Worm (Caenorhabditis elegans) whole organism, L4 larva: ENCODE measurements around the gene Y49E10.16.

Experiments used
- D1046.2 ChIP-seq: fragments of 200-800 bp; sonication (Bioruptor generic); IDR thresholded peaks from 2 replicates; pipeline ENCODE4 v1.3.6; 2022; ENCODE audit warnings: missing genetic modification characterization, missing compliant biosample characterization
- F26F4.8 ChIP-seq: fragments of 200-800 bp; sonication (Bioruptor generic); conservative IDR thresholded peaks from 2 replicates; pipeline ENCODE4 v1.3.6; 2022; ENCODE audit warnings: missing genetic modification characterization, missing compliant biosample characterization
- R02D3.7 ChIP-seq: fragments of 150-350 bp; sonication (generic microtip); optimal IDR thresholded peaks from 3 replicates; lab custom pipeline; 2014; ENCODE audit warnings: missing biosample characterization, missing genetic modification characterization
- T26A8.4 ChIP-seq: fragments of 200-800 bp; sonication (Bioruptor generic); IDR thresholded peaks from 2 replicates; pipeline ENCODE4 v1.3.6; 2022; ENCODE audit warnings: missing genetic modification characterization, missing compliant biosample characterization
- Y75B8A.6 ChIP-seq: fragments of 200-800 bp; sonication (Bioruptor generic); IDR thresholded peaks from 2 replicates; pipeline ENCODE4 v1.3.6; 2022; ENCODE audit warnings: missing genetic modification reagents, missing genetic modification characterization, missing compliant biosample characterization
- ZK337.2 ChIP-seq: fragments of 200-800 bp; sonication (Bioruptor generic); IDR thresholded peaks from 2 replicates; pipeline ENCODE4 v1.3.6; 2022; ENCODE audit warnings: missing genetic modification reagents, missing genetic modification characterization, missing compliant biosample characterization
- aha-1 ChIP-seq: fragments of 150-350 bp; peaks from one replicate; lab custom pipeline; 2014; ENCODE audit warnings: missing biosample characterization, missing genetic modification characterization
- arid-1 ChIP-seq: fragments of 200-800 bp; sonication (Bioruptor generic); conservative IDR thresholded peaks from 2 replicates; pipeline ENCODE4 v1.3.6; 2022; ENCODE audit warnings: missing genetic modification reagents, missing genetic modification characterization, missing compliant biosample characterization
- ceh-20 ChIP-seq: fragments of 200-800 bp; sonication (Bioruptor generic); IDR thresholded peaks from 2 replicates; pipeline ENCODE4 v1.3.6; 2022; ENCODE audit warnings: missing genetic modification reagents, missing genetic modification characterization, missing compliant biosample characterization
- ceh-28 ChIP-seq: fragments of 150-350 bp; optimal IDR thresholded peaks from 2 replicates; lab custom pipeline; 2014; ENCODE audit warnings: missing biosample characterization, missing genetic modification reagents, missing genetic modification characterization
- ceh-62 ChIP-seq: sonication (generic microtip); optimal IDR thresholded peaks from 2 replicates; lab custom pipeline; 2017; ENCODE audit warnings: missing biosample characterization, missing genetic modification characterization
- ceh-82 ChIP-seq: sonication (generic microtip); optimal IDR thresholded peaks from 2 replicates; lab custom pipeline; 2017; ENCODE audit warnings: missing biosample characterization, missing genetic modification characterization
- daf-12 ChIP-seq: fragments of 150-350 bp; optimal IDR thresholded peaks from 2 replicates; lab custom pipeline; 2014; ENCODE audit warnings: missing biosample characterization, missing genetic modification reagents, missing genetic modification characterization
- daf-16 ChIP-seq, 3 experiments: sonication (generic microtip); optimal IDR thresholded peaks; 2 replicates each; lab custom pipeline; 2016 to 2017; ENCODE audit warnings: missing genetic modification characterization in 3 of 3, missing genetic modification reagents in 3 of 3, mild to moderate bottlenecking in 2 of 3, missing compliant biosample characterization in 2 of 3, missing biosample characterization in 1 of 3, moderate library complexity in 1 of 3
- daf-19 ChIP-seq: fragments of 200-800 bp; sonication (Bioruptor generic); conservative IDR thresholded peaks from 2 replicates; pipeline ENCODE4 v1.3.6; 2022; ENCODE audit warnings: missing genetic modification characterization, missing compliant biosample characterization
- dmd-6 ChIP-seq: fragments of 200-800 bp; sonication (Bioruptor generic); IDR thresholded peaks from 2 replicates; pipeline ENCODE4 v1.3.6; 2022; ENCODE audit warnings: missing genetic modification reagents, missing genetic modification characterization, missing compliant biosample characterization
- dmd-8 ChIP-seq: fragments of 200-800 bp; sonication (Bioruptor generic); IDR thresholded peaks from 2 replicates; pipeline ENCODE4 v1.3.6; 2022; ENCODE audit warnings: missing genetic modification characterization, missing compliant biosample characterization
- dmd-9 ChIP-seq: fragments of 200-800 bp; sonication (Bioruptor generic); IDR thresholded peaks from 2 replicates; pipeline ENCODE4 v1.3.6; 2022; ENCODE audit warnings: missing genetic modification reagents, missing genetic modification characterization, missing compliant biosample characterization
- dpl-1 ChIP-seq: fragments of 150-350 bp; optimal IDR thresholded peaks from 2 replicates; lab custom pipeline; 2014; ENCODE audit warnings: missing biosample characterization, missing genetic modification reagents, missing genetic modification characterization
- fos-1 ChIP-seq: fragments of 150-350 bp; optimal IDR thresholded peaks from 2 replicates; lab custom pipeline; 2014; ENCODE audit warnings: missing biosample characterization, missing genetic modification characterization
- hlh-30 ChIP-seq: sonication (generic microtip); optimal IDR thresholded peaks from 2 replicates; lab custom pipeline; 2017; ENCODE audit warnings: antibody characterized with exemption, mild to moderate bottlenecking, missing genetic modification characterization, missing compliant biosample characterization; ENCODE audit not compliant: insufficient read depth
- lim-7 ChIP-seq: fragments of 200-800 bp; sonication (Bioruptor generic); IDR thresholded peaks from 2 replicates; pipeline ENCODE4 v1.3.6; 2022; ENCODE audit warnings: missing genetic modification characterization, missing compliant biosample characterization
- lin-1 ChIP-seq: fragments of 200-800 bp; sonication (Bioruptor generic); IDR thresholded peaks from 2 replicates; pipeline ENCODE4 v1.3.6; 2022; ENCODE audit warnings: missing genetic modification reagents, missing genetic modification characterization, missing compliant biosample characterization
- lin-15B ChIP-seq: fragments of 150-350 bp; sonication (generic microtip); optimal IDR thresholded peaks from 3 replicates; lab custom pipeline; 2014; ENCODE audit warnings: missing biosample characterization, missing genetic modification characterization
- lin-39 ChIP-seq: fragments of 150-350 bp; optimal IDR thresholded peaks from 2 replicates; lab custom pipeline; 2014; ENCODE audit warnings: missing biosample characterization, missing genetic modification reagents, missing genetic modification characterization
- lir-3 ChIP-seq: sonication (generic microtip); optimal IDR thresholded peaks from 2 replicates; lab custom pipeline; 2016; ENCODE audit warnings: mild to moderate bottlenecking, missing genetic modification characterization, missing compliant biosample characterization
- lsy-2 ChIP-seq, 2 experiments: fragments of 150-350 bp in 1 of 2; sonication (generic microtip) in 1 of 2; optimal IDR thresholded peaks; 2 replicates each; lab custom pipeline; 2014 to 2017; ENCODE audit warnings: missing biosample characterization in 2 of 2, missing genetic modification characterization in 2 of 2
- madf-5 ChIP-seq, 2 experiments: fragments of 200-800 bp; sonication (Bioruptor generic); IDR thresholded peaks; 2 replicates each; pipeline ENCODE4 v1.3.6; 2022; ENCODE audit warnings: missing compliant biosample characterization in 2 of 2, missing genetic modification characterization in 2 of 2
- madf-9 ChIP-seq: fragments of 200-800 bp; sonication (Bioruptor generic); conservative IDR thresholded peaks from 2 replicates; pipeline ENCODE4 v1.3.6; 2022; ENCODE audit warnings: missing genetic modification reagents, missing genetic modification characterization, missing compliant biosample characterization
- mdl-1 ChIP-seq, 2 experiments: fragments of 150-350 bp in 1 of 2; sonication (generic microtip) in 1 of 2; optimal IDR thresholded peaks; 2 replicates each; lab custom pipeline; 2014 to 2017; ENCODE audit warnings: missing biosample characterization in 2 of 2, missing genetic modification characterization in 2 of 2
- mxl-3 ChIP-seq: fragments of 200-800 bp; sonication (Bioruptor generic); optimal IDR thresholded peaks from 2 replicates; lab custom pipeline; 2018; ENCODE audit warnings: mild to moderate bottlenecking, missing genetic modification characterization, missing compliant biosample characterization
- nhr-102 ChIP-seq: sonication (generic microtip); optimal IDR thresholded peaks from 2 replicates; lab custom pipeline; 2016; ENCODE audit warnings: mild to moderate bottlenecking, missing genetic modification characterization, moderate library complexity, missing compliant biosample characterization
- nhr-11 ChIP-seq: fragments of 150-350 bp; optimal IDR thresholded peaks from 2 replicates; lab custom pipeline; 2014; ENCODE audit warnings: missing biosample characterization, missing genetic modification characterization
- nhr-111 ChIP-seq: fragments of 200-800 bp; sonication (Bioruptor generic); optimal IDR thresholded peaks from 2 replicates; lab custom pipeline; 2018; ENCODE audit warnings: mild to moderate bottlenecking, missing genetic modification characterization, missing compliant biosample characterization
- nhr-237 ChIP-seq: sonication (generic microtip); optimal IDR thresholded peaks from 2 replicates; lab custom pipeline; 2017; ENCODE audit warnings: missing biosample characterization, missing genetic modification characterization
- nhr-42 ChIP-seq: fragments of 200-800 bp; sonication (Bioruptor generic); IDR thresholded peaks from 2 replicates; pipeline ENCODE4 v1.3.6; 2022; ENCODE audit warnings: missing genetic modification characterization, missing compliant biosample characterization
- nhr-6 ChIP-seq: fragments of 150-350 bp; optimal IDR thresholded peaks from 2 replicates; lab custom pipeline; 2014; ENCODE audit warnings: missing biosample characterization, missing genetic modification characterization
- nhr-77 ChIP-seq: fragments of 150-350 bp; optimal IDR thresholded peaks from 2 replicates; lab custom pipeline; 2014; ENCODE audit warnings: missing biosample characterization, missing genetic modification characterization
- pqm-1 ChIP-seq: sonication (generic microtip); optimal IDR thresholded peaks from 2 replicates; lab custom pipeline; 2017; ENCODE audit warnings: missing biosample characterization, missing genetic modification characterization
- saeg-2 ChIP-seq: fragments of 200-800 bp; sonication (Bioruptor generic); IDR thresholded peaks from 2 replicates; pipeline ENCODE4 v1.3.6; 2022; ENCODE audit warnings: missing genetic modification reagents, missing genetic modification characterization, missing compliant biosample characterization
- sdz-12 ChIP-seq: fragments of 200-800 bp; sonication (Bioruptor generic); optimal IDR thresholded peaks from 2 replicates; lab custom pipeline; 2018; ENCODE audit warnings: mild to moderate bottlenecking, missing genetic modification characterization, missing compliant biosample characterization
- snpc-4 ChIP-seq: fragments of 150-350 bp; optimal IDR thresholded peaks from 2 replicates; lab custom pipeline; 2014; ENCODE audit warnings: missing biosample characterization, missing genetic modification characterization
- spr-1 ChIP-seq: sonication (generic microtip); optimal IDR thresholded peaks from 2 replicates; lab custom pipeline; 2016; ENCODE audit warnings: mild to moderate bottlenecking, missing genetic modification characterization, missing compliant biosample characterization
- tag-97 ChIP-seq: fragments of 200-800 bp; sonication (Bioruptor generic); IDR thresholded peaks from 2 replicates; pipeline ENCODE4 v1.3.6; 2022; ENCODE audit warnings: missing genetic modification characterization, missing compliant biosample characterization
- unc-130 ChIP-seq: sonication (generic microtip); optimal IDR thresholded peaks from 2 replicates; lab custom pipeline; 2016; ENCODE audit warnings: missing genetic modification reagents, missing genetic modification characterization, missing compliant biosample characterization
- unc-62 ChIP-seq, 3 experiments: fragments of 150-350 bp in 1 of 3; sonication (generic microtip); optimal IDR thresholded peaks in 2 of 3; peaks in 1 of 3; 1 replicate in 1 of 3; 2 replicates in 2 of 3; lab custom pipeline; 2014 to 2017; ENCODE audit warnings: missing biosample characterization in 3 of 3, missing genetic modification characterization in 3 of 3, missing genetic modification reagents in 3 of 3, missing genotype in 1 of 3
- vab-7 ChIP-seq: fragments of 200-800 bp; sonication (Bioruptor generic); IDR thresholded peaks from 2 replicates; pipeline ENCODE4 v1.3.6; 2022; ENCODE audit warnings: missing genetic modification reagents, missing genetic modification characterization, missing compliant biosample characterization
- zag-1 ChIP-seq: fragments of 150-350 bp; optimal IDR thresholded peaks from 2 replicates; lab custom pipeline; 2014; ENCODE audit warnings: missing biosample characterization, missing genetic modification characterization
- zip-11 ChIP-seq: fragments of 200-800 bp; sonication (Bioruptor generic); IDR thresholded peaks from 2 replicates; pipeline ENCODE4 v1.3.6; 2022; ENCODE audit warnings: missing genetic modification characterization, missing compliant biosample characterization

Y49E10.16 gene

ce11 chrIII:12398468-12398867, 31.8 kb upstream of the Y49E10.16 start:
- TF ChIP-seq aha-1 (tag; lab: Kevin White, UChicago) (peak; percentile 93), madf-5 (GFP tag; IDR thresholded peaks at IDR 0.05; lab: Robert Waterston, UW) (no peak), unc-62 (GFP tag; optimal IDR thresholded peaks at IDR 0.05 in 1 of 2; lab: Kevin White, UChicago) (peak in 1 of 2 experiments; percentile 55), unc-62 (tag; optimal IDR thresholded peaks at IDR 0.05; lab: Kevin White, UChicago) (no peak)

- TF ChIP-seq D1046.2 (GFP tag; lab: Robert Waterston, UW) (0 out of 2 replicates have a peak, but pooled peaks have one; percentile 56), daf-16 (GFP tag; optimal IDR thresholded peaks at IDR 0.05; lab: Kevin White, UChicago) (peak in 1 of 2 experiments; percentile 20), daf-16 (tag; optimal IDR thresholded peaks at IDR 0.05; lab: Kevin White, UChicago) (no peak), mxl-3 (peak; percentile 39), zip-11 (GFP tag; lab: Robert Waterston, UW) (no peak), ceh-62 (tag; lab: Kevin White, UChicago) (no peak), madf-5 (GFP tag; IDR thresholded peaks at IDR 0.05; lab: Robert Waterston, UW) (peak in 1 of 2 experiments; percentile 59; a peak in 1 of 4 replicates), T26A8.4 (GFP tag; lab: Robert Waterston, UW) (peak; percentile 53), dmd-8 (GFP tag; lab: Robert Waterston, UW) (0 out of 2 replicates have a peak, but pooled peaks have one; percentile 50), lir-3 (tag; lab: Kevin White, UChicago) (no peak), lsy-2 (tag; optimal IDR thresholded peaks at IDR 0.05; lab: Kevin White, UChicago) (no peak), dmd-9 (GFP tag; lab: Robert Waterston, UW) (peak; percentile 51; the same call in 1 of the 2 replicates), dpl-1 (GFP tag; lab: Kevin White, UChicago) (no peak), Y75B8A.6 (no peak), ZK337.2 (GFP tag; lab: Robert Waterston, UW) (no peak), unc-130 (GFP tag; lab: Kevin White, UChicago) (no peak), hlh-30 (tag; lab: Kevin White, UChicago) (peak; percentile 4), fos-1 (tag; lab: Kevin White, UChicago) (no peak), R02D3.7 (tag; lab: Kevin White, UChicago) (no peak), nhr-11 (no peak), spr-1 (no peak), tag-97 (GFP tag; lab: Robert Waterston, UW) (no peak), madf-9 (GFP tag; lab: Robert Waterston, UW) (peak; percentile 43; the same call in 1 of the 2 replicates), zag-1 (tag; lab: Kevin White, UChicago) (no peak), ceh-82 (tag; lab: Kevin White, UChicago) (no peak), lin-1 (GFP tag; lab: Robert Waterston, UW) (no peak), nhr-102 (tag; lab: Kevin White, UChicago) (no peak), snpc-4 (no peak), vab-7 (GFP tag; lab: Robert Waterston, UW) (peak; percentile 59), sdz-12 (GFP tag; lab: Kevin White, UChicago) (no peak), nhr-42 (0 out of 2 replicates have a peak, but pooled peaks have one; percentile 7), daf-12 (tag; lab: Kevin White, UChicago) (no peak), lim-7 (GFP tag; lab: Robert Waterston, UW) (peak; percentile 75), lin-15B (tag; lab: Kevin White, UChicago) (no peak), ceh-20 (no peak), ceh-28 (tag; lab: Kevin White, UChicago) (no peak), saeg-2 (GFP tag; lab: Robert Waterston, UW) (no peak), arid-1 (peak; percentile 59; the same call in 1 of the 2 replicates), nhr-77 (no peak), pqm-1 (tag; lab: Kevin White, UChicago) (no peak), dmd-6 (GFP tag; lab: Robert Waterston, UW) (peak; percentile 25; the same call in 1 of the 2 replicates), F26F4.8 (GFP tag; lab: Robert Waterston, UW) (peak; percentile 63; the same call in 1 of the 2 replicates), lin-39 (no peak), mdl-1 (tag; optimal IDR thresholded peaks at IDR 0.05; lab: Kevin White, UChicago) (no peak), nhr-237 (tag; lab: Kevin White, UChicago) (no peak), nhr-6 (tag; lab: Kevin White, UChicago) (no peak), nhr-111 (GFP tag; lab: Kevin White, UChicago) (no peak), daf-19 (GFP tag; lab: Robert Waterston, UW) (no peak)
Measured at ce11 chrIII:12399709-12400108, 30.6 kb upstream of the Y49E10.16 start.
